Fruit fly (Drosophila melanogaster) whole organism, pupa: ENCODE measurements around the gene CCT4.

Experiments used
- CG10348 ChIP-seq: fragments of 200-800 bp; sonication (Bioruptor generic); IDR thresholded peaks from 2 replicates; pipeline ENCODE4 v1.3.6; 2022; ENCODE audit warnings: missing biosample characterization, missing genetic modification characterization
- CG13204 ChIP-seq: fragments of 200-800 bp; sonication (Bioruptor generic); optimal IDR thresholded peaks from 2 replicates; lab custom pipeline; 2018; ENCODE audit warnings: missing biosample characterization, mild to moderate bottlenecking, missing genetic modification characterization, moderate library complexity
- CG15710 ChIP-seq: fragments of 200-800 bp; sonication (Bioruptor generic); optimal IDR thresholded peaks from 2 replicates; lab custom pipeline; 2018; ENCODE audit warnings: missing biosample characterization, mild to moderate bottlenecking, missing genetic modification characterization, moderate library complexity
- CG17806 ChIP-seq: fragments of 200-800 bp; sonication (Bioruptor generic); optimal IDR thresholded peaks from 2 replicates; lab custom pipeline; 2018; ENCODE audit warnings: missing biosample characterization, mild to moderate bottlenecking, missing genetic modification characterization, moderate library complexity
- CG4496 ChIP-seq: fragments of 200-800 bp; sonication (Bioruptor generic); IDR thresholded peaks from 3 replicates; pipeline ENCODE4 v1.3.6; 2022; ENCODE audit warnings: missing biosample characterization, missing genetic modification characterization
- CG8159 ChIP-seq: fragments of 200-800 bp; sonication (Bioruptor generic); optimal IDR thresholded peaks from 3 replicates; lab custom pipeline; 2018; ENCODE audit warnings: missing biosample characterization, mild to moderate bottlenecking, missing genetic modification characterization, moderate library complexity
- CG8301 ChIP-seq: fragments of 200-800 bp; sonication (Bioruptor generic); optimal IDR thresholded peaks from 2 replicates; lab custom pipeline; 2018; ENCODE audit warnings: missing biosample characterization, mild to moderate bottlenecking, missing genetic modification characterization
- D1 ChIP-seq: fragments of 200-800 bp; sonication (Bioruptor generic); optimal IDR thresholded peaks from 2 replicates; lab custom pipeline; 2018; ENCODE audit warnings: missing biosample characterization, mild to moderate bottlenecking, missing genetic modification characterization, moderate library complexity
- EcR ChIP-seq: fragments of 200-800 bp; sonication (Bioruptor generic); optimal IDR thresholded peaks from 3 replicates; lab custom pipeline; 2019; ENCODE audit warnings: missing biosample characterization, missing genetic modification characterization, mild to moderate bottlenecking, moderate library complexity, missing genetic modification reagents
- Pif1B ChIP-seq: fragments of 200-800 bp; sonication (Bioruptor generic); optimal IDR thresholded peaks from 3 replicates; lab custom pipeline; 2016; ENCODE audit warnings: missing biosample characterization, missing genetic modification characterization
- Snoo ChIP-seq: fragments of 200-800 bp; sonication (Bioruptor generic); optimal IDR thresholded peaks from 3 replicates; lab custom pipeline; 2017; ENCODE audit warnings: missing biosample characterization, mild to moderate bottlenecking, missing genetic modification characterization, inconsistent platforms
- fd96Ca ChIP-seq: fragments of 200-800 bp; sonication (Bioruptor generic); IDR thresholded peaks from 3 replicates; pipeline ENCODE4 v1.3.6; 2022; ENCODE audit warnings: missing biosample characterization, missing genetic modification characterization
- gl ChIP-seq: fragments of 200-800 bp; sonication (Bioruptor generic); optimal IDR thresholded peaks from 2 replicates; lab custom pipeline; 2018; ENCODE audit warnings: missing biosample characterization, mild to moderate bottlenecking, missing genetic modification characterization
- rn ChIP-seq: fragments of 200-800 bp; sonication (Bioruptor generic); IDR thresholded peaks from 2 replicates; pipeline ENCODE4 v1.3.6; 2022; ENCODE audit warnings: missing biosample characterization, missing genetic modification characterization

- no peak for TF ChIP-seq rn (GFP tag; lab: Robert Waterston, UW)
- no peak for TF ChIP-seq CG17806 (tag; lab: Kevin White, UChicago)
- no peak for TF ChIP-seq D1
- no peak for TF ChIP-seq CG8301 (tag; lab: Kevin White, UChicago)
- no peak for TF ChIP-seq Pif1B (GFP tag; lab: Kevin White, UChicago)
- no peak for TF ChIP-seq CG15710 (tag; lab: Kevin White, UChicago)
- no peak for TF ChIP-seq CG10348 (GFP tag; lab: Robert Waterston, UW)
- TF ChIP-seq gl: no peak
- TF ChIP-seq EcR (GFP tag; lab: Kevin White, UChicago): no peak
- no peak for TF ChIP-seq fd96Ca (GFP tag; lab: Robert Waterston, UW)
- TF ChIP-seq CG4496 (GFP tag; lab: Robert Waterston, UW): no peak
- no peak for TF ChIP-seq CG13204 (GFP tag; lab: Kevin White, UChicago)
- TF ChIP-seq CG8159 (tag; lab: Kevin White, UChicago): no peak
- TF ChIP-seq Snoo (tag; lab: Kevin White, UChicago): no peak
Measured at dm6 chr2L:12701498-12701897, 8.8 kb upstream of the CCT4 start.
